Fruit fly (Drosophila melanogaster): ENCODE results near the gene Sbf.

Gene Sbf

DNA sequence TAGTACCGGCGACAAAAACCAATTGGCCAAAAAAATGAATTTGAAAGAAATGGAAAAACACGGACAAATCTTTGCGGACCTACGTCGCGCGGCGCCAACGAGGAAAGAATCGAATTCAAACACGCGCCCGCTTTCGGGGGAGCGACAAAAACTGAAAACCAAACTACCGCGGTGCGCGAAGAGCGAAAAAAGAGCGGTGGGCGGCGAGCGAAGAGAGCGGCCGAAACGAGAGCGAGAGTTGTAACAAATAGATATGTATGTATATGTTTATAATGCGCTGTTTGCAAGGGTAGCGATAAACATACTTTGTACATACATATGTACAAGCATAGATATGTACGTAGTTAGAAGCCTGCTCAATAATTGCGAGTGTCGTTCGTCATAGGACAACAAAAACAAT is 36.8 kb downstream of the Sbf start:
- no peak for TF ChIP-seq insv (optimal IDR thresholded peaks at IDR 0.05)
- TF ChIP-seq ttk (optimal IDR thresholded peaks at IDR 0.05) = no peak
- TF ChIP-seq Myc (optimal IDR thresholded peaks at IDR 0.05) = no peak

DNA sequence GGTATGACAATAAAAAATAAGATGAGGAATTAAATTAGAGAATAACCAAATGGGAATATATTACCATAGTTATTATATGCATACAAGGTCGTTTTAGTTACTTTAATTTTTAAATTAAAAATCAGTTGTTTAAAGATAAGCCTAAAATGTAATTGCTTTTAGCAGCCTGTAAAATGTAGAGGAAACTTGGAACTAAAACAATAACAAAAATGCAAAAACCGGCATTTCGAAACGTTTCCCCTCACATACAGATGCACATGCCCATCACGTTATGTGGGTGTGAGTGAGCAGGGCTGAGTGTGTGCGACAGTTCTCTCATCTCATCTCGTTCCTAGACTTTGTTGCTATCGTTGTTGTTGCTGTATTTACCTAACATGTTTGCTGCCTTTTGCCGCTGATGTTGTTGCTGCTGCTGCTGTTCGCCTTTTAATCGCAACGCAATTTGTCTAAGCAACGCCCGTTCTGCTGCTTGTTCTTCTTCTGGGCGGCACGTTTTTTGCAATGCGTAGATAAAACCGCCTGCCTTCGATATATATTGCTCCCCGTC is 37.5 kb downstream of the Sbf start:
- TF ChIP-seq psq (optimal IDR thresholded peaks at IDR 0.05) = no peak
- no peak for TF ChIP-seq ttk (optimal IDR thresholded peaks at IDR 0.05)
- no peak for TF ChIP-seq Sin3A (optimal IDR thresholded peaks at IDR 0.05)
- no peak for TF ChIP-seq Myc (optimal IDR thresholded peaks at IDR 0.05)
- TF ChIP-seq h (optimal IDR thresholded peaks at IDR 0.05) = no peak
- TF ChIP-seq insv (optimal IDR thresholded peaks at IDR 0.05) = no peak

DNA sequence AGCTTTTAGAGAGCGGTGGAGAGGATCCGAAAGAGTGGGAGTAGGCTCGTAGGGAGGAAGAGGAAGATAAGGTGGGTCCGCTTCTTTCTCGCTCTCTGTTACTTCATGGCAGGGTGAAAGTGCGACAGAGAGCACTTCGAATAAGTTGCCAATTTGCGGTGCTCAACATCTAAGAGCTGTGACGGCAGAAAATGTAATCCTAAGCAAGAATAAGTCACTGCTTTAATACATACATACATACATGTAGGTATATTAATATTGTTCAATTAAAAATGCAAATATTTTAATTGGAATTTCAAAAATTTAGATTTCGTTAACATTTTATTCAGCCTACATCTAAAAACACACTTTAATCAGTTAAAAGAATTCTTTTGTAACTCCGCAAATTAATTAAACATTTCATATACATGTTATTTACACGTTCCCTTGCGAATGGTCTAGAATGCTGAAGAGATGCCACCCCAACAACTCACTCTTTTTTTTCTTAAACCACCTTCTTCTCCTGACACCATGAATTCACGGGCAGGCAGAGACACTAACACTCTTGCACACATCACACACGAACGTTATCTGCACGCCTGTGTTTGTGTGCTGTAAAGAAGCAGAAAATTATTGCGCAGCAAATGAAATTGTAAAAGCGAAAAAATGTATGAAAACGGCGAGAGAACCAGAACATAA is 38.1 kb downstream of the Sbf start:
- TF ChIP-seq Myc (optimal IDR thresholded peaks at IDR 0.05) (no peak), ttk (optimal IDR thresholded peaks at IDR 0.05) (no peak), Sin3A (optimal IDR thresholded peaks at IDR 0.05) (no peak), psq (optimal IDR thresholded peaks at IDR 0.05) (no peak), insv (optimal IDR thresholded peaks at IDR 0.05) (no peak), h (optimal IDR thresholded peaks at IDR 0.05) (no peak)

- no peak for TF ChIP-seq insv (optimal IDR thresholded peaks at IDR 0.05)
- TF ChIP-seq Sin3A (optimal IDR thresholded peaks at IDR 0.05) = no peak
- no peak for TF ChIP-seq psq (optimal IDR thresholded peaks at IDR 0.05)
- TF ChIP-seq ttk (optimal IDR thresholded peaks at IDR 0.05) = no peak
- TF ChIP-seq h (optimal IDR thresholded peaks at IDR 0.05) = no peak
- TF ChIP-seq Myc (optimal IDR thresholded peaks at IDR 0.05) = no peak
Measured at dm6 chr3R:11758160-11758506, 38.6 kb downstream of the Sbf start.

dm6 chr3R:11757197-11757856 is 39.4 kb downstream of the Sbf start:
- no peak for TF ChIP-seq Myc (optimal IDR thresholded peaks at IDR 0.05)
- no peak for TF ChIP-seq psq (optimal IDR thresholded peaks at IDR 0.05)
- no peak for TF ChIP-seq h (optimal IDR thresholded peaks at IDR 0.05)
- TF ChIP-seq Sin3A (optimal IDR thresholded peaks at IDR 0.05) = no peak
- TF ChIP-seq ttk (optimal IDR thresholded peaks at IDR 0.05) = no peak
- TF ChIP-seq insv (optimal IDR thresholded peaks at IDR 0.05) = no peak

DNA sequence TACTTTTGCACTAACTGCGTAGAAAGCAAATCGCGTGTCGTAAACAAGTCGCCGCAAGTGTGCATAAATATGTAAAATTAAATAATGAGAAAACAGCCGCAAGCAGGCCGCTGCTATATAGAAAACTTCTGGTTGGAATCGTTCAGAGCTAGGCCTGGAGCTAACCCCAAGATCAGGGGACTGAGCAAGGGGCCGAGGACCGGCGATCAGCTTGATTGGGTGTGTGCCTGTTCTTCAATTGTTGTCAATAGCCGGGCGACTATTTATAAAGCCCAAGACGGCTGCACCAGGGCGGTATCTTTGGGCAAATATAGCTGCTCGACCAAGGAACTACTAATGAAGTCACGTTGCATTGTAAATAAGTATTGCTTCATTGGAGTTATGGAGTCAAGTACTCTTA is 40.0 kb downstream of the Sbf start:
- no peak for TF ChIP-seq h (optimal IDR thresholded peaks at IDR 0.05)
- no peak for TF ChIP-seq psq (optimal IDR thresholded peaks at IDR 0.05)

- TF ChIP-seq psq (optimal IDR thresholded peaks at IDR 0.05) (no peak), h (optimal IDR thresholded peaks at IDR 0.05) (no peak)
Measured at dm6 chr3R:11751756-11752155, 45.0 kb downstream of the Sbf start.

dm6 chr3R:11750294-11750432 is 46.6 kb downstream of the Sbf start, which contains the start of gene CG43062:
TSS of gene CG43062 (plus strand) at chr3R:11750333.
- TF ChIP-seq Myc (optimal IDR thresholded peaks at IDR 0.05) (no peak), insv (optimal IDR thresholded peaks at IDR 0.05) (no peak), h (optimal IDR thresholded peaks at IDR 0.05) (no peak), ttk (optimal IDR thresholded peaks at IDR 0.05) (no peak), Sin3A (optimal IDR thresholded peaks at IDR 0.05) (no peak), psq (optimal IDR thresholded peaks at IDR 0.05) (no peak)

DNA sequence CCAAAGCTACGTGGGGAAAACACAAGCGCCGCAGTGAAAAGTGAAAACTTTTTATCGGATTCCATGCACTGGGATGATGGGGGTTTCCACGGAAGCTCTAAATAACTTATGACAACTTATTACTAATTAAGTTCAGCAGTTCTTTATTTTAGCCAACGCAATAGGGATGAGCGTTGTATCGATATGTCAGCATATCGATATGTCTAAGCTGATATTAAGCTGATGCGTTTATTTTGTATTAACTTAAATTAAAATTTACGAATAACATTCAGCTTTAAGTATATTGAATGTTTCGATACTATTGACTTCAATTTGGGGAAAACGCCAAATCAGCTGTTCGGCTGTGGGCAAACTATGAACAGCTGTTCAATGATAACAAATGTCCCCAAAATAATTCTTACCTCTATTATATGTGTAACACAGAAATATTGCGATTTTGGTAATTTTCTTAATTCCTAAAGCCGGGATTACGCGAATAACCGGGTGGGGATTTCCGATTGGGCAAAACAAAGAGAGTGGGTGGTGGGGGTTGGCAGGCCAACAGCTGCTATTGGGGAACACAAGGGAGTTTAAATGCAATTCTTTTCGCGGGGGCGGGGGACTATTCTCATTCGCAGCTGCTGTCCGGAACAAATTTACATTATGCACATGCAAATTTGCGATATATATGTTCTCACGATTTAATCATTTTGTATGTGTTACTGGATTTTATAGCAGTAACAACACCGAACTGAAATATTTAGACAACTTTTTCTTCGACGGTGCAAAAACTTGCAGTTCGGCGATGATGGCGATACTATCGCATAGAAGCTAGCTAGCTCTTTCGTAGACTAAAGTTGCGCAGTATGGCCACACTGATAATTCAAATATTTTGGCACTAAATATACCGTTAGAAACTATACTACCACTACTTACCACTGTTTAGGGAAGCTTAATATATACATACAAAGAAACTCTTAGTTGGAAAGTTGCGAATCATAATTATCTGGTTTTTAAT is 47.2 kb downstream of the Sbf start, which contains the start of gene CG6923:
TSS of gene CG6923 (minus strand) at position 733 of the 997 bp plus-strand sequence.
- TF ChIP-seq Myc (optimal IDR thresholded peaks at IDR 0.05) = no peak
- TF ChIP-seq psq (optimal IDR thresholded peaks at IDR 0.05) = no peak
- no peak for TF ChIP-seq insv (optimal IDR thresholded peaks at IDR 0.05)
- no peak for TF ChIP-seq Sin3A (optimal IDR thresholded peaks at IDR 0.05)
- no peak for TF ChIP-seq h (optimal IDR thresholded peaks at IDR 0.05)
- TF ChIP-seq ttk (optimal IDR thresholded peaks at IDR 0.05) = no peak

- TF ChIP-seq psq (optimal IDR thresholded peaks at IDR 0.05) (no peak), Sin3A (optimal IDR thresholded peaks at IDR 0.05) (no peak), insv (optimal IDR thresholded peaks at IDR 0.05) (no peak), h (optimal IDR thresholded peaks at IDR 0.05) (no peak), ttk (optimal IDR thresholded peaks at IDR 0.05) (no peak), Myc (optimal IDR thresholded peaks at IDR 0.05) (no peak)
Measured at dm6 chr3R:11741730-11742203, 55.0 kb downstream of the Sbf start, which contains the start of the genes Blm and CG14722. TSS of gene Blm (minus strand) at chr3R:11741783. TSS of gene CG14722 (plus strand) at chr3R:11741890.
